Worm (Caenorhabditis elegans) whole organism, late embryonic: Measurements from ENCODE around the gene R10E8.2.

ENCODE experiments used
- F13H6.1 ChIP-seq: sonication (generic microtip); optimal IDR thresholded peaks from 2 replicates; lab custom pipeline; 2016; ENCODE audit warnings: missing genetic modification characterization, missing compliant biosample characterization
- ama-1 ChIP-seq: fragments of 150-350 bp; optimal IDR thresholded peaks from 2 replicates; lab custom pipeline; 2014
- ceh-9 ChIP-seq: sonication (generic microtip); optimal IDR thresholded peaks from 2 replicates; lab custom pipeline; 2016; ENCODE audit warnings: mild to moderate bottlenecking, missing genetic modification characterization, inconsistent platforms, missing compliant biosample characterization
- elt-4 ChIP-seq: sonication (generic microtip); optimal IDR thresholded peaks from 2 replicates; lab custom pipeline; 2016; ENCODE audit warnings: missing genetic modification characterization, missing compliant biosample characterization
- eyg-1 ChIP-seq: sonication (generic microtip); optimal IDR thresholded peaks from 2 replicates; lab custom pipeline; 2016; ENCODE audit warnings: missing genotype, missing genetic modification characterization, missing compliant biosample characterization
- madf-2 ChIP-seq: sonication (generic microtip); optimal IDR thresholded peaks from 2 replicates; lab custom pipeline; 2017; ENCODE audit warnings: missing genetic modification characterization, missing compliant biosample characterization
- pag-3 ChIP-seq: sonication (generic microtip); optimal IDR thresholded peaks from 2 replicates; lab custom pipeline; 2016; ENCODE audit warnings: missing compliant biosample characterization, missing genetic modification characterization, borderline replicate concordance
- pha-4 ChIP-seq: fragments of 150-350 bp; optimal IDR thresholded peaks from 2 replicates; lab custom pipeline; 2018; ENCODE audit warnings: missing biosample characterization, missing genetic modification reagents, missing genetic modification characterization
- ttx-3 ChIP-seq: sonication (generic microtip); optimal IDR thresholded peaks from 2 replicates; lab custom pipeline; 2016; ENCODE audit warnings: missing genetic modification reagents, missing genetic modification characterization, missing compliant biosample characterization
- unc-42 ChIP-seq: sonication (generic microtip); optimal IDR thresholded peaks from 2 replicates; lab custom pipeline; 2016; ENCODE audit warnings: missing genotype, missing genetic modification characterization, missing compliant biosample characterization
- unc-86 ChIP-seq: sonication (generic microtip); optimal IDR thresholded peaks from 2 replicates; lab custom pipeline; 2016; ENCODE audit warnings: missing genetic modification characterization, missing compliant biosample characterization

- no peak for TF ChIP-seq pag-3 (tag; lab: Kevin White, UChicago)
- TF ChIP-seq unc-42 = no peak
- no peak for TF ChIP-seq eyg-1 (tag; lab: Kevin White, UChicago)
- no peak for TF ChIP-seq unc-86
- TF ChIP-seq ama-1 (lab: Kevin White, UChicago) = no peak
- TF ChIP-seq ttx-3 (tag; lab: Kevin White, UChicago) = no peak
- no peak for TF ChIP-seq madf-2 (tag; lab: Kevin White, UChicago)
- TF ChIP-seq elt-4 = no peak
- TF ChIP-seq pha-4 = no peak
- TF ChIP-seq F13H6.1 = no peak
- no peak for TF ChIP-seq ceh-9 (tag; lab: Kevin White, UChicago)
Measured at ce11 chrV:18290642-18291041, 37.0 kb downstream of the R10E8.2 start, which contains the start of gene Y51A2A.4.
